Worm (Caenorhabditis elegans): ENCODE data around the gene ltd-1.

DNA sequence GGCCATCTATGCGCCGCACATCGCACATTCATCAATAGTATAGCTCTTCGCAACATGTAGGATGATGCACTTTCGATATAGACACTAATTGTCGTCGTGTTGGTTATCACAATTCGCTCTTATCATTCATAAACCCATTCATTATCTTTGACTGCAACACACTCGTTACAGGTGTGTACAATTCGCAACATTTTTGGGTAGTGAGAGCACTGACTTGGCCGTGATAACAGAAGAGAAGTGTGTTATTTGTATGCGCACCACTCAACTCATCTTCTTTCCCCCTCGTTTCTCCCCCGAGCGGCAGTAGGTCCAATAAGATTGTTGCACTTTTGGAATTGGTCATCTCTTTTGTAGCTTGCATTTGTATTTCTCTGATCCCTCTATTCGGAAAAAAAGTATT lies 34.7 kb upstream of the ltd-1 start:
- TF ChIP-seq F13C5.2 (tag; optimal IDR thresholded peaks at IDR 0.05) (no peak), hmbx-1 (tag; optimal IDR thresholded peaks at IDR 0.05) (no peak), B0310.2 (tag; optimal IDR thresholded peaks at IDR 0.05) (no peak), aly-1 (tag; optimal IDR thresholded peaks at IDR 0.05) (no peak), ceh-36 (tag; optimal IDR thresholded peaks at IDR 0.05) (no peak), flt-1 (GFP tag; IDR thresholded peaks at IDR 0.05) (no peak), ama-1 (optimal IDR thresholded peaks at IDR 0.05) (no peak), hmg-4 (GFP tag; optimal IDR thresholded peaks at IDR 0.05) (no peak), tbx-37 (GFP tag; conservative IDR thresholded peaks at IDR 0.05) (no peak), ceh-13 (GFP tag; optimal IDR thresholded peaks at IDR 0.05) (no peak), ets-7 (tag; optimal IDR thresholded peaks at IDR 0.05) (no peak)
